Fruit fly (Drosophila melanogaster) S2 (cell line): ENCODE results near the gene fend.

Experiments
- CG8478 ChIP-seq: fragments of >200 bp; optimal IDR thresholded peaks from 2 replicates; lab custom pipeline; 2018
- CTCF ChIP-seq, 2 experiments: fragments of >200 bp; optimal IDR thresholded peaks; 2 replicates each; lab custom pipeline; 2018

dm6 chrX:9122492-9122891 lies 12.4 kb downstream of the fend start:
- no peak for TF ChIP-seq CG8478 (lab: Kevin White, UChicago)
- TF ChIP-seq CTCF (optimal IDR thresholded peaks at IDR 0.05; lab: Kevin White, UChicago), result no peak
